Worm (Caenorhabditis elegans): ENCODE data around the gene F09E10.6.

F09E10.6 gene

DNA sequence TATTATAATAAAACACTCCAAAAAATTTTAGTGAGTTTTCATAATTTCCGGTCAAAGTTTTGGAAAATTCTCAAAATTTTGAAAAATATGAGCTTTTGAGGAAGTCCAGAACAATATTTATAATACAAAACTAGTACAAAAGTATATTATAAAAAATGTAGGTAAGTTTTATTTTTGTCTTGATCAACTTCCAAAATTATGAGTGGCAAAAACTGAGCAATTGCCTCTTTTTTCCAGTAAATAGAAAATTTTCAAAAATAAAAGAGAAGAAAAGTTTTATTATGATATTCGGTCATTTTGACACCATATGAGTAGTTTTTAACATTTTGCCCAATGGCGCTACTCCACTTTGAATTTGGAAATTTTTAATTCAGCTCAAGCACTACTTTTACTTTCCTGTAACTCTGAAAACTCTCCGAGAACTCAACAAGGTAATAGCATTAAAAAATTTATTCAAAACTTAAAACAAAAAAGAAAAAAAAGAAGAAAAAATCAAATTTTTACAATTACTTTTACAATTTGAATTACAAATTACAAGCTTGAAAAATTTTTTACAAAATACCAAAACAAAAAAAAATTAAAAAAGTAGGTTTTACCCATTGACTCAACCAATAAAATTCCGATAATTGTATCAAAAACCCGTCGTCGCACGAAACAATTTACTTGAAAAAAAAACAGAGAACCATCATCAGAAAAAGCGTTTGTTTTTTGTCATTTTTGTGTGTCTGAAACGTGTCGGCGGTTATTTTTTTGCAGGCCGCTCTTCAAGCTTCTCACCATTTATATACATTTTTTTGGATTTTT is 6.4 kb upstream of the F09E10.6 start:
- TF ChIP-seq ref-1 (GFP tag; conservative IDR thresholded peaks at IDR 0.05) (no peak), cog-1 (tag; optimal IDR thresholded peaks at IDR 0.05) (no peak), flt-1 (GFP tag; IDR thresholded peaks at IDR 0.05) (no peak)

DNA sequence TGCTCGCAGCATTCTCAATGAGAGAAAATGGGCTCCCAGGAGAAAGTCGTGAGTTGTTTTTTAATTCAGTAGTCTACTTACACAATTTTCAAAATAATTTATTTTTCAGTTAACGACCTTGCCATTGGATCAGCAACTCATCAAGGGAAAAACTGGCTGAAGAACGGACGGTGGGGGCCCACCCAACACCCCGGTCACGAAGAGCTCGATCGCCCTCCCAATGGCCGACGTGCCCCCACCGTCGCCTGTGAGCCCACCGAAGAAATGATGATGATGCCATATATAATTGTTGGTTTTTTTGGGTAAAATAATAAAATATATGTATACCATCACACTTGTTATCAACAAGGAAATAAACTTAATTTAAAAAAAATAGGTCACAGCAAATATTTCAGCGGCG is 5.4 kb upstream of the F09E10.6 start:
- no peak for TF ChIP-seq ztf-23 (GFP tag; IDR thresholded peaks at IDR 0.05)
- no peak for TF ChIP-seq ztf-29 (GFP tag; IDR thresholded peaks at IDR 0.05)

DNA sequence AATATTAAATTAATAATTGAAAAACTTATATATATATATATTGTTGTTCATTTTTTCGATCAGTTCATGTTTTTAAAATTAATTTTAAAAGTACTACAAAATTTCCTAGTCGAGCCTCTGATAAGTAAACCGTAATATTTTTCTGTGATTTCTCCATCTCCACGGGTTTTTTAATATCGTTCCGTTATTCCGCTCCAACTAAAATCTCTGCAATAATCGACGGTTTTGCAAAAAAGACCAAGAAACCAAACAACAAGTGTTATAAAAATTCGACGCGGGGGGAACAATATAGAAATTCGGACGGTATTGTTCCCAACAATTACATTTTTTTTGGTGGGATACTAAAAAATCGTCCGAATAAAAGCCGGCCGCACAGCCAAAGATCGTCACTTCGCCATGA is 5.0 kb upstream of the F09E10.6 start, which contains the start of gene F09E10.1:
Gene F09E10.1, plus strand, starts transcription at position 301 of the 400 bp plus-strand sequence.
- no peak for TF ChIP-seq ztf-23 (GFP tag; IDR thresholded peaks at IDR 0.05)
- no peak for TF ChIP-seq klf-2 (GFP tag; conservative IDR thresholded peaks at IDR 0.05)
- TF ChIP-seq ref-1 (GFP tag; conservative IDR thresholded peaks at IDR 0.05): no peak
- TF ChIP-seq med-1 (GFP tag; optimal IDR thresholded peaks at IDR 0.05; ENCODE audit: insufficient read depth): no peak
- TF ChIP-seq ztf-29 (GFP tag; IDR thresholded peaks at IDR 0.05): no peak
- no peak for TF ChIP-seq flt-1 (GFP tag; IDR thresholded peaks at IDR 0.05)
- no peak for TF ChIP-seq cog-1 (tag; optimal IDR thresholded peaks at IDR 0.05)
- TF ChIP-seq T22C8.4 (GFP tag; IDR thresholded peaks at IDR 0.05): no peak

DNA sequence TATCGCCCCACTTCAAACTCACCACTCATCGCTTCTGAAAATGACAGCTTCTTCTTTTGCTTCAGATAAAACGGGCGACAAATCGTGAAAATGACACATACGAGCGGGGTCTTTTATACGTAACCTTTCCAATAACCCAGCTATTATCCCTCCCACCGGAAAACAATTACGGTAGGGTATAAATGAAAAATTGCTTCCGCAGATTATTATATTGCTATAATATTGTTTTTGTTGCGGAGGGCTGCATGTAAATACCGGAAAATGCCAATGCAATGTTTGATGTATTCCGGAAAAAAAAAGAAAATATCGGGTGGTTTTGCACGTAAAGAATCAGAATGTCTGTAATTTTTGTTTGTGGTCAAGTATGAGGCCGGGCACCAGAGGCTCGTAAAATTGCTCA is 4.3 kb upstream of the F09E10.6 start, which contains the start of gene F09E10.7:
Gene F09E10.7, minus strand, starts transcription at position 101 of the 400 bp plus-strand sequence.
- no peak for TF ChIP-seq tab-1 (GFP tag; IDR thresholded peaks at IDR 0.05)
- TF ChIP-seq ref-1 (GFP tag; conservative IDR thresholded peaks at IDR 0.05): no peak
- TF ChIP-seq ztf-23 (GFP tag; IDR thresholded peaks at IDR 0.05): no peak
- no peak for TF ChIP-seq klf-2 (GFP tag; conservative IDR thresholded peaks at IDR 0.05)
- TF ChIP-seq cog-1 (tag; optimal IDR thresholded peaks at IDR 0.05): no peak
- TF ChIP-seq flt-1 (GFP tag; IDR thresholded peaks at IDR 0.05): no peak
- no peak for TF ChIP-seq T22C8.4 (GFP tag; IDR thresholded peaks at IDR 0.05)
- no peak for TF ChIP-seq med-1 (GFP tag; optimal IDR thresholded peaks at IDR 0.05; ENCODE audit: insufficient read depth)
- no peak for TF ChIP-seq ztf-29 (GFP tag; IDR thresholded peaks at IDR 0.05)

DNA sequence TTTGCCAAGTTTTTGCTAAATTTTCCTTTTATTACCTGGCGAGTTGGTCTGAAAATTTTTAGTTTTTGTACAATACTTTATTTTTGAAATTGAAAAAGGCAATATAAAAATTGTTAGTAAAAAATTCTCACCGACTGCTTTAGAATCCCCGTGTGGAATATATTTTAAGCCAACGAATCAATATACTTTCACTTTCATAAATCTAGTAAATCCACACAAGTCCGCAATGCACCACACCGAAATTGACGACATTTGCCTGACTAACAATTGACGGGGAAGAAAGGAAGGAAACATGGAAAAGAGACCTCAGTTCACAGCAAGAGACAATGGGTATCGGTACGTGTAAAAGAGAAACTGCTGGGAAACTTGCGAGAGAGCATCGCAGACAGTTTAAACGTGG is 2.0 kb upstream of the F09E10.6 start:
- TF ChIP-seq ztf-23 (GFP tag; IDR thresholded peaks at IDR 0.05) (no peak), cog-1 (tag; optimal IDR thresholded peaks at IDR 0.05) (no peak), med-1 (GFP tag; optimal IDR thresholded peaks at IDR 0.05; ENCODE audit: insufficient read depth) (no peak), T22C8.4 (GFP tag; IDR thresholded peaks at IDR 0.05) (no peak), flt-1 (GFP tag; IDR thresholded peaks at IDR 0.05) (no peak), ref-1 (GFP tag; conservative IDR thresholded peaks at IDR 0.05) (no peak), klf-2 (GFP tag; conservative IDR thresholded peaks at IDR 0.05) (no peak), tab-1 (GFP tag; IDR thresholded peaks at IDR 0.05) (no peak), ztf-29 (GFP tag; IDR thresholded peaks at IDR 0.05) (no peak)

DNA sequence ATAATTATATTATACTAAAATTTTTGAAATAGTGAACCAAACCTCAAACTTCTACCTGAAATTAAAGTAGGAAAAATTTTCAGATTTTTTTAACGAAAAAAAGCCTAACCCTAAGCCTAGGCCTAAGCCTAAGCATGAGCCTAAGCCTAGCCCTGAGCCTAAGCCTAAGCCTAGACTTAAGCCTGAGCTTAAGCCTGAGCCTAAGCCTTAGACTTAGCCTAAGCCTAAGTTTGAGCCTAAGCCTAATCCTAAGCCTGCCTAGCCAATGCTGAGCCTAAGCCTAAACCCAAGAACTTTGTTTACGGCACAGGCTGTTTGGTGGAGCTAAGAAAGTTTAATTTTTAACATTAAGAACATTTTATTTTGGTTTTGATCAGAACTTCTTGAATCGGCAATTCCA is 1.5 kb downstream of the F09E10.6 start:
- TF ChIP-seq cog-1 (tag; optimal IDR thresholded peaks at IDR 0.05) (no peak), ztf-29 (GFP tag; IDR thresholded peaks at IDR 0.05) (no peak; the same call in 1 of the 2 replicates), klf-2 (GFP tag; conservative IDR thresholded peaks at IDR 0.05) (no peak), flt-1 (GFP tag; IDR thresholded peaks at IDR 0.05) (no peak), ref-1 (GFP tag; conservative IDR thresholded peaks at IDR 0.05) (no peak), med-1 (GFP tag; optimal IDR thresholded peaks at IDR 0.05; ENCODE audit: insufficient read depth) (no peak), ztf-23 (GFP tag; IDR thresholded peaks at IDR 0.05) (no peak), T22C8.4 (GFP tag; IDR thresholded peaks at IDR 0.05) (no peak), tab-1 (GFP tag; IDR thresholded peaks at IDR 0.05) (no peak)

DNA sequence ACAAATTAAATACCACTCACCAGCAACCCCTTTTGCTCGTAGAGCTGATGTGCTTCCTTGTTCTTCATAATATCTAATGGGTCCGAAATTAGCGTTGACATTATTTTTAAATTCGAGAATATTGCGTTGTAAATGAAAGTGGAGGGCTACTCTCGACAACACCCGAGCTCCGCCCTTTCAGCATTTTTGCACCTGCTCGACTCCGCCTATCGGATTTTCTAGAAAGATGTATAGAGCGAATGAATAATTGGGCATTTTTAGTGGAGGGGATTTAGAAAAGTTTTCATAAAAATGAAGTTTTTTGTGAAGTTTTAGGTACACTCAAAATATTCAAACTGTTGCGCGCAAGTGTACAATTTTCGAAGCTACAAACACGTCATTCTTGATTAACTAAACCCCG is 3.2 kb downstream of the F09E10.6 start, which contains the start of gene F09E10.5:
Gene F09E10.5, minus strand, starts transcription at position 101 of the 400 bp plus-strand sequence.
- no peak for TF ChIP-seq ref-1 (GFP tag; conservative IDR thresholded peaks at IDR 0.05)
- no peak for TF ChIP-seq tab-1 (GFP tag; IDR thresholded peaks at IDR 0.05)
- TF ChIP-seq klf-2 (GFP tag; conservative IDR thresholded peaks at IDR 0.05): no peak
- no peak for TF ChIP-seq cog-1 (tag; optimal IDR thresholded peaks at IDR 0.05)
- TF ChIP-seq T22C8.4 (GFP tag; IDR thresholded peaks at IDR 0.05): no peak
- TF ChIP-seq ztf-23 (GFP tag; IDR thresholded peaks at IDR 0.05): no peak
- no peak for TF ChIP-seq med-1 (GFP tag; optimal IDR thresholded peaks at IDR 0.05; ENCODE audit: insufficient read depth)
- no peak for TF ChIP-seq ztf-29 (GFP tag; IDR thresholded peaks at IDR 0.05)
- TF ChIP-seq flt-1 (GFP tag; IDR thresholded peaks at IDR 0.05): no peak

DNA sequence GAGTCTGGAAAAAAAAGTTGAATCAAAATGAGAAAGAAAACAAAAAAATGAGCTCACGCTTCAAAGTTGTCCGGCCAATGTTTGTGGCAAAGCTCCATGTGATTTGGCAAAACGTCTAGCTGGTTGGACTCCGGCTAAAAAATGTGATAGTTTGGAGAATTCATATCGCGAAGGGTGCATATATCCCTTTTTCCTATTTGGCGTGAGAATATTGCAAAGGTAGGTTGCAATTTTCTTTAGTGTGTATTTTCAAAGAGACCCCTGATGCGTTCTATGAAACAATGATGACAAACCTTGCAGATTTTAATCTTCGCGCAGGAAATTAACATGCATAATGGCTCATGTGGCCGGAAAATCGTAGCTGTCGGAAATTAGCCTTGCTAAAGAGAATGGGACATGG is 5.3 kb downstream of the F09E10.6 start:
- no peak for TF ChIP-seq ref-1 (GFP tag; conservative IDR thresholded peaks at IDR 0.05)
- TF ChIP-seq flt-1 (GFP tag; IDR thresholded peaks at IDR 0.05): no peak
- no peak for TF ChIP-seq ztf-23 (GFP tag; IDR thresholded peaks at IDR 0.05)
- TF ChIP-seq tab-1 (GFP tag; IDR thresholded peaks at IDR 0.05): no peak
- no peak for TF ChIP-seq ztf-29 (GFP tag; IDR thresholded peaks at IDR 0.05)
- no peak for TF ChIP-seq klf-2 (GFP tag; conservative IDR thresholded peaks at IDR 0.05)
- TF ChIP-seq med-1 (GFP tag; optimal IDR thresholded peaks at IDR 0.05; ENCODE audit: insufficient read depth): no peak
- TF ChIP-seq T22C8.4 (GFP tag; IDR thresholded peaks at IDR 0.05): no peak
- TF ChIP-seq cog-1 (tag; optimal IDR thresholded peaks at IDR 0.05): no peak

DNA sequence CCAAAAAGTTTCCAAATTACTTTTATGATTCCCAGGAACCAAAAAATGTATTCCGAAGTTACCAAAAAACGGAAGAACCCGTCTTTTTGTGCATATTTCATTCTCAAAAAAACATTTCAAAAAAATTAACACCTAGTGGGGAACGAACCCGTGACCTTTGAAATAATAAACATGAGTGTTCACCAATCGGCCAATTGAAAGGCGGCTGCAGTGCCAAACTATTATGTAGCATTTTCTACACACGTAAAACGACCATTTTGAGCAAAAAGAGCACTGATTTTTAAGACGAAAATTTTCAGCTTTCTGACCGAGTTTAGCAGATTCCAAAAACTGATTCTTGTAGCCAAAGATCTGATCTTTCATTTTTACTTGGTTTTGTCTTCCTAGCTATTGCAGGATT is 6.4 kb downstream of the F09E10.6 start:
- TF ChIP-seq cog-1 (tag; optimal IDR thresholded peaks at IDR 0.05): no peak
- TF ChIP-seq T22C8.4 (GFP tag; IDR thresholded peaks at IDR 0.05): no peak
- TF ChIP-seq tab-1 (GFP tag; IDR thresholded peaks at IDR 0.05): no peak
- no peak for TF ChIP-seq klf-2 (GFP tag; conservative IDR thresholded peaks at IDR 0.05)
- no peak for TF ChIP-seq ztf-29 (GFP tag; IDR thresholded peaks at IDR 0.05)
- TF ChIP-seq ref-1 (GFP tag; conservative IDR thresholded peaks at IDR 0.05): no peak
- no peak for TF ChIP-seq med-1 (GFP tag; optimal IDR thresholded peaks at IDR 0.05; ENCODE audit: insufficient read depth)
- TF ChIP-seq flt-1 (GFP tag; IDR thresholded peaks at IDR 0.05): no peak
- no peak for TF ChIP-seq ztf-23 (GFP tag; IDR thresholded peaks at IDR 0.05)

DNA sequence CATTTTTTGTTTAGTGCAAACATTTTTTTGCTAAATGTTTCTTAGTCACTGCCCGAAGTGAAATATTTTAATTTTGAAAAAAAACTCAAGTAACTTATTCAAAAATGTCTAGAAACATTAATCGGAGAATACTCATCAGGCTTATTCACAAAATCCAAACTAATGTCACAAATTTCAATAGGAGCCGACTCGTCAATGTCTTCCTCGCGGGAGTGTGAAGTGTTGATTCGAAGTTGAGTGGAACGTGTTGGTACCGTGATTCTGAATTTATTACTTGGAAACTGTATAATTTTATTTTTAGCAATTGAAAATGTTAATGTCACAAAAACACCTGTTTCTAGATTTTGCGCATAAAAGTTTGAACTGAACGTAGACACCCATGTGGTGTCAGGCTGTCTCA is 7.9 kb downstream of the F09E10.6 start:
- TF ChIP-seq klf-2 (GFP tag; conservative IDR thresholded peaks at IDR 0.05) (no peak), T22C8.4 (GFP tag; IDR thresholded peaks at IDR 0.05) (no peak), ztf-23 (GFP tag; IDR thresholded peaks at IDR 0.05) (no peak), flt-1 (GFP tag; IDR thresholded peaks at IDR 0.05) (no peak), ztf-29 (GFP tag; IDR thresholded peaks at IDR 0.05) (no peak), ref-1 (GFP tag; conservative IDR thresholded peaks at IDR 0.05) (no peak)
